Fruit fly (Drosophila melanogaster): Measurements from ENCODE around the gene Nepl14.

Nepl14 gene

dm6 chr3R:22763587-22763986, at the start of gene Nepl14:
Nepl14 (minus strand) TSS chr3R:22763711.
- no peak for TF ChIP-seq noc (tag; optimal IDR thresholded peaks at IDR 0.05)

dm6 chr3R:22810277-22810676, 46.8 kb upstream of the Nepl14 start:
- no peak for TF ChIP-seq noc (tag; optimal IDR thresholded peaks at IDR 0.05)

dm6 chr3R:22807132-22807531, 43.6 kb upstream of the Nepl14 start:
- no peak for TF ChIP-seq noc (tag; optimal IDR thresholded peaks at IDR 0.05)

dm6 chr3R:22803655-22804341, 40.3 kb upstream of the Nepl14 start, which contains the start of gene CG7031:
CG7031 (plus strand) TSS chr3R:22804291.
- TF ChIP-seq noc (tag; optimal IDR thresholded peaks at IDR 0.05), result no peak

- TF ChIP-seq noc (tag; optimal IDR thresholded peaks at IDR 0.05), result no peak
Measured at dm6 chr3R:22793953-22794352, 30.4 kb upstream of the Nepl14 start.

- TF ChIP-seq noc (tag; optimal IDR thresholded peaks at IDR 0.05), result no peak
Measured at dm6 chr3R:22789106-22789505, 25.6 kb upstream of the Nepl14 start.

dm6 chr3R:22784674-22785316, 21.3 kb upstream of the Nepl14 start:
- TF ChIP-seq noc (tag; optimal IDR thresholded peaks at IDR 0.05), result no peak

- TF ChIP-seq noc (tag; optimal IDR thresholded peaks at IDR 0.05), result peak; percentile 23
Measured at dm6 chr3R:22781412-22781811, 17.9 kb upstream of the Nepl14 start.

- no peak for TF ChIP-seq noc (tag; optimal IDR thresholded peaks at IDR 0.05)
Measured at dm6 chr3R:22780135-22780534, 16.6 kb upstream of the Nepl14 start.

dm6 chr3R:22776457-22776856, 12.9 kb upstream of the Nepl14 start:
- no peak for TF ChIP-seq noc (tag; optimal IDR thresholded peaks at IDR 0.05)

dm6 chr3R:22771670-22772069, 8.2 kb upstream of the Nepl14 start, which contains the start of gene CG43095:
CG43095 (minus strand) TSS chr3R:22771770.
- no peak for TF ChIP-seq noc (tag; optimal IDR thresholded peaks at IDR 0.05)

- no peak for TF ChIP-seq noc (tag; optimal IDR thresholded peaks at IDR 0.05)
Measured at dm6 chr3R:22770887-22771286, 7.4 kb upstream of the Nepl14 start, which contains the start of gene CG43094. CG43094 (minus strand) TSS chr3R:22770987.

- TF ChIP-seq noc (tag; optimal IDR thresholded peaks at IDR 0.05), result no peak
Measured at dm6 chr3R:22770207-22770606, 6.7 kb upstream of the Nepl14 start, which contains the start of gene CG43093. CG43093 (minus strand) TSS chr3R:22770307.

- TF ChIP-seq noc (tag; optimal IDR thresholded peaks at IDR 0.05), result no peak
Measured at dm6 chr3R:22769567-22769966, 6.1 kb upstream of the Nepl14 start, which contains the start of gene CG43092. CG43092 (minus strand) TSS chr3R:22769667.

dm6 chr3R:22768633-22769032, 5.1 kb upstream of the Nepl14 start, which contains the start of gene CG43091:
CG43091 (minus strand) TSS chr3R:22768733.
- no peak for TF ChIP-seq noc (tag; optimal IDR thresholded peaks at IDR 0.05)

dm6 chr3R:22767599-22767998, 4.1 kb upstream of the Nepl14 start, which contains the start of gene CG13841:
CG13841 (minus strand) TSS chr3R:22767699.
- no peak for TF ChIP-seq noc (tag; optimal IDR thresholded peaks at IDR 0.05)

dm6 chr3R:22766072-22766471, 2.6 kb upstream of the Nepl14 start, which contains the start of gene Nepl15:
Nepl15 (minus strand) TSS chr3R:22766172.
- no peak for TF ChIP-seq noc (tag; optimal IDR thresholded peaks at IDR 0.05)

All from whole organism, larva.